Worm (Caenorhabditis elegans) whole organism, late embryonic: Measurements from ENCODE around the gene enpp-1.

Experiments
- ceh-14 ChIP-seq: sonication (generic microtip); optimal IDR thresholded peaks from 2 replicates; lab custom pipeline; 2016; ENCODE audit warnings: missing genotype, missing genetic modification characterization, missing compliant biosample characterization
- ceh-19 ChIP-seq: fragments of 200-800 bp; sonication (Bioruptor generic); optimal IDR thresholded peaks from 2 replicates; lab custom pipeline; 2018; ENCODE audit warnings: mild to moderate bottlenecking, missing genetic modification characterization, missing compliant biosample characterization
- nhr-11 ChIP-seq: fragments of 150-350 bp; optimal IDR thresholded peaks from 2 replicates; lab custom pipeline; 2014; ENCODE audit warnings: missing biosample characterization, missing genetic modification characterization

- TF ChIP-seq nhr-11 (tag; lab: Kevin White, UChicago), result no peak
- no peak for TF ChIP-seq ceh-14
- TF ChIP-seq ceh-19 (GFP tag; lab: Kevin White, UChicago), result no peak
Measured at ce11 chrV:12095865-12096264, 35.4 kb upstream of the enpp-1 start, which contains the start of gene nhr-207.
